Worm (Caenorhabditis elegans): Measurements from ENCODE around the gene K08D8.3.

K08D8.3 gene

DNA sequence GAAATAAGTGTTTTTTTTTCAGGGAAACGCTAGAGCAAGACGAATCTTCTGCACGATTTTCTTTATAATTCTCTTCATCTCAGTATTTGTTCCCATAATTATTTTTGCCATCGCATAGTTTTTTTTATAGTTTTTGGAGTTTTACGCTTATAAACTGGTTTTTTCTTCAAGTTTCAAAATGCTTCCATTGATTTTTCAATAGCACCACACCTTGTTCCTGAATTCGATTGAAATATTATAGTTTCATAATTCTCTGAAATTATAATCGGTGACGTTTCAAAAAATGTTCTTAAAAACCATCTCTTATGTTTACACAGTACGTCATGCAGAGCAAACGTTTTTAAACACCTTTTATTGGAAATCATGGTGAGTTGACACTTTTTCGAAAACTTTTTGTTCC lies 13.3 kb downstream of the K08D8.3 start, which contains the start of gene K08D8.12:
Gene K08D8.12, plus strand, starts transcription at position 301 of the 400 bp plus-strand sequence.
- TF ChIP-seq sma-9 (GFP tag; optimal IDR thresholded peaks at IDR 0.05) = no peak
- no peak for TF ChIP-seq sma-9 (tag; optimal IDR thresholded peaks at IDR 0.05)
- TF ChIP-seq mbf-1 (tag; optimal IDR thresholded peaks at IDR 0.05) = no peak
- no peak for TF ChIP-seq mab-5 (tag; optimal IDR thresholded peaks at IDR 0.05)
- no peak for TF ChIP-seq sma-3 (GFP tag; optimal IDR thresholded peaks at IDR 0.05)
- no peak for TF ChIP-seq ztf-11 (tag; optimal IDR thresholded peaks at IDR 0.05)

DNA sequence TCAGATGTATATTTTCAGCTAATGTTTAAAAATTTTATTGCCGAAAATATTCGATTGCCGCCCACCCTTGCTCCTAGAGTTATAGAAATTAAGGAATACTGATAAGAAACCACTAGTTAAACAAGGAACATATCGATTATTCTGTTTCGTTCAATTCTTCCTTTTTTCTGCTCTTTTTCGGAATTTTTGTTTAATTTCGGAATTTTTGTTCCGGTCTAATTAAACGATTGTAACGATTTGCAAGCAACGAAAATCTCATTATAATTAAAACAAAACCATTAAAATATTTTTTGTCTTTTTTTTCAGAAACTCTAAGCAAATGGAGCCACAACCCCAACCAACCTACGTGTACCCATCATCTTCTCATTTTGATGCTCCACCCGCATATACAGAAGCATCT lies 14.3 kb downstream of the K08D8.3 start, which contains the start of gene K08D8.1:
Gene K08D8.1, plus strand, starts transcription at position 301 of the 400 bp plus-strand sequence.
- no peak for TF ChIP-seq sma-9 (GFP tag; optimal IDR thresholded peaks at IDR 0.05)
- no peak for TF ChIP-seq sma-9 (tag; optimal IDR thresholded peaks at IDR 0.05)
- no peak for TF ChIP-seq blmp-1 (tag; optimal IDR thresholded peaks at IDR 0.05; ENCODE audit: insufficient read depth)
- no peak for TF ChIP-seq egl-27 (tag; optimal IDR thresholded peaks at IDR 0.05)
- TF ChIP-seq nhr-23 (tag; optimal IDR thresholded peaks at IDR 0.05) = no peak
- no peak for TF ChIP-seq skn-1 (tag; optimal IDR thresholded peaks at IDR 0.05)
- no peak for TF ChIP-seq dmd-4 (tag; optimal IDR thresholded peaks at IDR 0.05)
- TF ChIP-seq unc-62 (GFP tag; optimal IDR thresholded peaks at IDR 0.05) = no peak
- no peak for TF ChIP-seq ZK546.5 (tag; optimal IDR thresholded peaks at IDR 0.05)
- TF ChIP-seq alr-1 (tag; optimal IDR thresholded peaks at IDR 0.05) = no peak
- TF ChIP-seq sma-3 (GFP tag; optimal IDR thresholded peaks at IDR 0.05) = no peak
- TF ChIP-seq mbf-1 (tag; optimal IDR thresholded peaks at IDR 0.05) = no peak
- TF ChIP-seq nhr-12 (tag; optimal IDR thresholded peaks at IDR 0.05) = no peak
- no peak for TF ChIP-seq fos-1 (tag; optimal IDR thresholded peaks at IDR 0.05)
- TF ChIP-seq unc-55 (GFP tag; optimal IDR thresholded peaks at IDR 0.05) = no peak
- TF ChIP-seq mab-5 (tag; optimal IDR thresholded peaks at IDR 0.05) = no peak

DNA sequence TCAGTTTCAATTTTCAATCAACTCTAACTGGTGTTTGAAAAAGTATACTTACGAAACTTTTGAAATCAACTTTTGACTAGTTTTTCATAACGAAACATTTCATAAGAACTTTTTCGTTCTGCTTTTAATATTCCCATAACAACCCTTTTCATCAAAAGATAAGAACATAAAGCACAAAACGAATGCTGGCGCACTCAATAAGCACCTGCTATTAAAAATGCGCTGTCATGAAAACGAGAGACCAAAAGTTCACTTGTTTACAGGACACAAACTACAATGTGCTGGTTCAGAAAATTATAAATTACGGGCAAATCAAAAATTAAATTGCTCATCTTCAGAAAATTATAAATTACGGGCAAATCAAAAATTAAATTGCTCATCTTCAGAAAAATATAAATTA lies 15.4 kb downstream of the K08D8.3 start:
- TF ChIP-seq ztf-4 (tag; optimal IDR thresholded peaks at IDR 0.05) (no peak), nhr-25 (tag; optimal IDR thresholded peaks at IDR 0.05) (no peak), nhr-11 (tag; optimal IDR thresholded peaks at IDR 0.05) (no peak), dmd-4 (tag; optimal IDR thresholded peaks at IDR 0.05) (no peak), zag-1 (tag; optimal IDR thresholded peaks at IDR 0.05) (no peak), sma-9 (GFP tag; optimal IDR thresholded peaks at IDR 0.05) (peak; percentile 89), sma-9 (tag; optimal IDR thresholded peaks at IDR 0.05) (no peak), fos-1 (tag; optimal IDR thresholded peaks at IDR 0.05) (peak; percentile 45), lin-39 (tag; optimal IDR thresholded peaks at IDR 0.05) (no peak)

- no peak for TF ChIP-seq snpc-4 (tag; optimal IDR thresholded peaks at IDR 0.05)
- TF ChIP-seq ZK546.5 (tag; optimal IDR thresholded peaks at IDR 0.05) = no peak
- no peak for TF ChIP-seq aly-2 (tag; optimal IDR thresholded peaks at IDR 0.05)
- no peak for TF ChIP-seq sem-4 (tag; optimal IDR thresholded peaks at IDR 0.05)
- TF ChIP-seq sma-3 (GFP tag; optimal IDR thresholded peaks at IDR 0.05) = no peak
- peak; percentile 70 for TF ChIP-seq sma-9 (GFP tag; optimal IDR thresholded peaks at IDR 0.05)
- no peak for TF ChIP-seq sma-9 (tag; optimal IDR thresholded peaks at IDR 0.05)
- TF ChIP-seq gmeb-1 (tag; optimal IDR thresholded peaks at IDR 0.05) = peak; percentile 15
- no peak for TF ChIP-seq ztf-1 (GFP tag; conservative IDR thresholded peaks at IDR 0.05)
- TF ChIP-seq blmp-1 (tag; optimal IDR thresholded peaks at IDR 0.05; ENCODE audit: insufficient read depth) = no peak
- peak; percentile 96 for TF ChIP-seq fos-1 (tag; optimal IDR thresholded peaks at IDR 0.05)
- no peak for TF ChIP-seq nhr-77 (tag; optimal IDR thresholded peaks at IDR 0.05)
- no peak for TF ChIP-seq nhr-23 (tag; optimal IDR thresholded peaks at IDR 0.05)
- no peak for TF ChIP-seq ztf-11 (tag; optimal IDR thresholded peaks at IDR 0.05)
- TF ChIP-seq skn-1 (tag; optimal IDR thresholded peaks at IDR 0.05) = no peak
- TF ChIP-seq ceh-16 (tag; optimal IDR thresholded peaks at IDR 0.05) = no peak
- no peak for TF ChIP-seq nhr-237 (tag; optimal IDR thresholded peaks at IDR 0.05)
- no peak for TF ChIP-seq nhr-11 (tag; optimal IDR thresholded peaks at IDR 0.05)
- TF ChIP-seq ztf-4 (tag; optimal IDR thresholded peaks at IDR 0.05) = no peak
- no peak for TF ChIP-seq zag-1 (tag; optimal IDR thresholded peaks at IDR 0.05)
- no peak for TF ChIP-seq nhr-10 (tag; optimal IDR thresholded peaks at IDR 0.05)
Observed at ce11 chrIV:12890445-12890844, 16.0 kb downstream of the K08D8.3 start, which contains the start of gene K08D8.6. Gene K08D8.6 (minus strand): TSS chrIV:12890508.

ce11 chrIV:12886012-12886411 lies 20.4 kb downstream of the K08D8.3 start:
- TF ChIP-seq aly-2 (tag; optimal IDR thresholded peaks at IDR 0.05) (no peak), fos-1 (tag; optimal IDR thresholded peaks at IDR 0.05) (peak; percentile 67)

- no peak for TF ChIP-seq mab-5 (tag; optimal IDR thresholded peaks at IDR 0.05)
- no peak for TF ChIP-seq lin-13 (GFP tag; optimal IDR thresholded peaks at IDR 0.05)
- TF ChIP-seq ama-1 (optimal IDR thresholded peaks at IDR 0.05) = no peak
- TF ChIP-seq nhr-12 (tag; optimal IDR thresholded peaks at IDR 0.05) = no peak
- TF ChIP-seq alr-1 (tag; optimal IDR thresholded peaks at IDR 0.05) = no peak
- TF ChIP-seq mdl-1 (tag; optimal IDR thresholded peaks at IDR 0.05) = no peak
- no peak for TF ChIP-seq nhr-6 (tag; optimal IDR thresholded peaks at IDR 0.05)
- no peak for TF ChIP-seq nhr-21 (tag; optimal IDR thresholded peaks at IDR 0.05)
- no peak for TF ChIP-seq dmd-4 (tag; optimal IDR thresholded peaks at IDR 0.05)
- no peak for TF ChIP-seq egl-27 (tag; optimal IDR thresholded peaks at IDR 0.05)
- no peak for TF ChIP-seq sem-4 (tag; optimal IDR thresholded peaks at IDR 0.05)
- TF ChIP-seq crh-2 (tag; optimal IDR thresholded peaks at IDR 0.05) = no peak
- TF ChIP-seq ztf-11 (tag; optimal IDR thresholded peaks at IDR 0.05) = no peak
- TF ChIP-seq lsy-2 (tag; optimal IDR thresholded peaks at IDR 0.05) = no peak
- no peak for TF ChIP-seq nhr-237 (tag; optimal IDR thresholded peaks at IDR 0.05)
Observed at ce11 chrIV:12883190-12883589, 23.3 kb downstream of the K08D8.3 start, which contains the start of gene ZK896.4. Gene ZK896.4 (minus strand): TSS chrIV:12883290.

All from whole organism, L2 larva.